Worm (Caenorhabditis elegans): ENCODE results near the gene K05F6.8.

Gene K05F6.8

DNA sequence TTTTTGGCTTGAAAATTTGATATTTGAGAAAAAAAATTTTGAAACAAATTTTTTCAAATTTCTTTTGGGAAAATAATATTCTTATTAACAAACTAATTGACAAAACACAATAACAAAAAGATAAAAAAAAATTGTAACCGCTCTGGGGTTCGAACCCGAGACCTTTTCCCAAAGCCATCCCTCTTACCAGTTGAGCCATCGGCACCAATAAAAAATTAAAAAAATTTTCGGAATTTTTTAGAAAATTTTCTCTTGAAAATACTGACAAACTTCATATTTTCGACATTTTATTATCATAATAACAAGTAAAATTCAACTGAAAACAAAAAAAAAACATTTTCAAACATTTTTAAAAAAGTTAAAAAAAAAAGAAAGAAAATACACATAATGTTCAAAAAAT is 45.6 kb downstream of the K05F6.8 start:
- TF ChIP-seq unc-62 (GFP tag; optimal IDR thresholded peaks at IDR 0.05) = no peak

DNA sequence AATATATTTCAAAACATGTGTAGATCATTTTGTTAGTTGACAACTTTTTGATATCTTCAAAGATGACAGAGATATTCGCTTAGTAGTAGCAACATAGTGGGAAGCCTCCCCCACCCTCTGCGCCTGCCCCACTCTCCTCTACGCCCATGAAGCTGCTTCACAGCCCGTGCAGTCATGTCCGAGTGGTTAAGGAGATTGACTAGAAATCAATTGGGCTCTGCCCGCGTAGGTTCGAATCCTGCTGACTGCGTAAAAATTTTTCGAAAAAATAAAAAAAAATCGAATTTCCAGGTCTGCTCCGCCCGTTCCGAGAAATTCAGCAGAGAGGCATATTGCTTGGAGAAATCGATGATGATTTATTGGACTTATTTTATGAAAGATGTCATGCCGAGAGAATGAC is 47.7 kb downstream of the K05F6.8 start:
- TF ChIP-seq unc-62 (GFP tag; optimal IDR thresholded peaks at IDR 0.05) = no peak

DNA sequence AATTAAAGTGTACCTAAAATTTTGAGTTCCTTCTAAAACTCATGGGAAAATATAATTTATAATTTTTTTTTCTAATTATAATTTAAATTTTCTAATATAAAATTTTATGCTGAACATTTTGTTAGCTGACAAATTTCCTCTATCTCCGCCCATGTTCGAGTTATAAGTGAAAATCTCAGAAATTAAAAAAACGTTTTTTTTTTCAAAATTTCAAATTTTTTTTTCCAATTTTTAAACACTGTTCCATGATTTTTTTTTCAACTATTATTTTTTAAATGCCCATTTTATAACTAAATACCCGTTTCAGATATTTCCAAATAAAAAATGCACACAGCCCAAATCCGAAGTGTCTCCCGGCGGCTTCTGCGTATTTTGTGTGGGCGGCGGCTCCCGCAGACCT is 48.6 kb downstream of the K05F6.8 start, which contains the start of gene Y51H7BR.8:
Gene Y51H7BR.8 (plus strand): TSS at position 301 of the 400 bp plus-strand sequence.
- no peak for TF ChIP-seq unc-62 (GFP tag; optimal IDR thresholded peaks at IDR 0.05)

DNA sequence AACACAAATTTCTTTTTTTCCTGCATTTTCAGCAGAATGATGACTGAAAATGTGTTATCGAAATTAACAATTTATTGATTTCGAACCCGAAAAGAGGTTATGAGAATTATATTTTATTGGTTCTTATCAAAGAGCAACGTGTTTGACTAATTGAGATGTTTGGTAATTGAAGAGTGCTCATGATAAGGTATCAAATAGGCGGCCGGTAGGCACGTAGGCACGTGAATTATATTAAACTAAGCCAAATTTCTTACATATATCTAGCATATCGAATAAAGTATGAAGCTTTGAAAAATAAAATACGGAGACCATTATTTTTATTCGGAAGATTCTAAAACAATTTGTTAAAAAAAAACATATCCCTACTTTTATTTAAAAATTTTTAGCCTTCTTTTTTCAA is 50.2 kb downstream of the K05F6.8 start, which contains the start of gene math-45:
Gene math-45 (minus strand): TSS at position 101 of the 400 bp plus-strand sequence.
- TF ChIP-seq unc-62 (GFP tag; optimal IDR thresholded peaks at IDR 0.05) = no peak

Data from whole organism, dauer.